Worm (Caenorhabditis elegans) whole organism, L1 larva: Measurements from ENCODE around the gene nhr-63.

Experiments
- aha-1 ChIP-seq: fragments of 150-350 bp; optimal IDR thresholded peaks from 2 replicates; lab custom pipeline; 2014; ENCODE audit warnings: missing biosample characterization, missing genetic modification characterization
- aly-2 ChIP-seq: fragments of 150-350 bp; optimal IDR thresholded peaks from 2 replicates; lab custom pipeline; 2014; ENCODE audit warnings: missing biosample characterization, missing genetic modification characterization
- ceh-63 ChIP-seq: fragments of 200-800 bp; sonication (Bioruptor generic); optimal IDR thresholded peaks from 2 replicates; lab custom pipeline; 2018; ENCODE audit warnings: mild to moderate bottlenecking, missing genetic modification characterization, missing compliant biosample characterization
- fkh-4 ChIP-seq: sonication (generic microtip); optimal IDR thresholded peaks from 2 replicates; lab custom pipeline; 2016; ENCODE audit warnings: missing compliant biosample characterization, missing genetic modification characterization, borderline replicate concordance
- lsy-2 ChIP-seq, 2 experiments: fragments of 150-350 bp; optimal IDR thresholded peaks; 2 replicates each; lab custom pipeline; 2014; ENCODE audit warnings: missing biosample characterization in 2 of 2, missing genetic modification characterization in 2 of 2
- nhr-237 ChIP-seq: fragments of 150-350 bp; optimal IDR thresholded peaks from 2 replicates; lab custom pipeline; 2014; ENCODE audit warnings: missing biosample characterization, missing genetic modification characterization
- nhr-77 ChIP-seq: fragments of 150-350 bp; optimal IDR thresholded peaks from 2 replicates; lab custom pipeline; 2014; ENCODE audit warnings: missing biosample characterization, missing genetic modification characterization
- nhr-85 ChIP-seq: sonication (generic microtip); peaks from one replicate; lab custom pipeline; 2016; ENCODE audit warnings: missing genetic modification characterization, inconsistent platforms, missing compliant biosample characterization
- snpc-4 ChIP-seq: fragments of 150-350 bp; optimal IDR thresholded peaks from 2 replicates; lab custom pipeline; 2014; ENCODE audit warnings: missing biosample characterization, missing genetic modification characterization
- unc-130 ChIP-seq: fragments of 150-350 bp; optimal IDR thresholded peaks from 2 replicates; lab custom pipeline; 2017; ENCODE audit warnings: missing biosample characterization, missing genetic modification characterization, inconsistent platforms
- zag-1 ChIP-seq: fragments of 150-350 bp; optimal IDR thresholded peaks from 2 replicates; lab custom pipeline; 2014; ENCODE audit warnings: missing biosample characterization, missing genetic modification characterization
- ztf-11 ChIP-seq, 2 experiments: sonication (generic microtip); optimal IDR thresholded peaks; 2 replicates each; lab custom pipeline; 2016 to 2017; ENCODE audit warnings: missing genetic modification characterization in 2 of 2, missing biosample characterization in 1 of 2, missing compliant biosample characterization in 1 of 2

DNA sequence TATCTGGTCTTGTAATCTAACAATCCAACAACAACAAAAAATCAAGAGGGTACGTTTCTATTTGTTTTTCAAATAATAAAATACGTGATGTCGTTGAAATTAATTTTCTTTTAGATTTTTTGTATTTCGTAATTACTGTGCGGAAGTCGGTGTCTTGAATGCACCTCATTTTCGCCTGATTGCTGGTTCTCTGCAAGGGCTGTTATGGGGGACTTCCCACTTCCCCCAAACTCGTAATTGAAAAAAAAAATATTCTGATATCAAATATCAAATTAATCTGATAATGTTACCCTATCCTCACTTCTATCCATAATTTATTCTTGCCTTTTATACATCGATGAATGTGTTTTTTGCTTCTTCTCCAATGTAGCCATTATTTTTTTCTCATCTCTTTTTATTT lies 14.3 kb upstream of the nhr-63 start, which contains the start of gene F36G9.15:
- TF ChIP-seq aly-2 (tag; lab: Kevin White, UChicago) (no peak), nhr-237 (tag; lab: Kevin White, UChicago) (no peak), ztf-11 (tag; optimal IDR thresholded peaks at IDR 0.05; lab: Kevin White, UChicago) (no peak), lsy-2 (tag; optimal IDR thresholded peaks at IDR 0.05; lab: Kevin White, UChicago) (no peak), nhr-85 (no peak), zag-1 (tag; lab: Kevin White, UChicago) (no peak), ceh-63 (GFP tag; lab: Kevin White, UChicago) (no peak), fkh-4 (tag; lab: Kevin White, UChicago) (no peak), snpc-4 (tag; lab: Kevin White, UChicago) (no peak), unc-130 (tag; lab: Kevin White, UChicago) (no peak), aha-1 (no peak), nhr-77 (tag; lab: Kevin White, UChicago) (no peak)
